Fruit fly (Drosophila melanogaster) whole organism, adult: Measurements from ENCODE around the gene CG17267.

ENCODE experiments used
- CG1620 ChIP-seq: fragments of 200-800 bp; sonication (Bioruptor generic); optimal IDR thresholded peaks from 2 replicates; lab custom pipeline; 2016; ENCODE audit warnings: missing biosample characterization, missing genetic modification characterization
- CG33017 ChIP-seq: fragments of 200-800 bp; sonication (Bioruptor generic); optimal IDR thresholded peaks from 2 replicates; lab custom pipeline; 2018; ENCODE audit warnings: missing biosample characterization, mild to moderate bottlenecking, missing genetic modification characterization, moderate library complexity
- Hr96 ChIP-seq: fragments of 200-800 bp; sonication (Bioruptor generic); optimal IDR thresholded peaks from 2 replicates; lab custom pipeline; 2016; ENCODE audit warnings: missing biosample characterization, missing genetic modification characterization

DNA sequence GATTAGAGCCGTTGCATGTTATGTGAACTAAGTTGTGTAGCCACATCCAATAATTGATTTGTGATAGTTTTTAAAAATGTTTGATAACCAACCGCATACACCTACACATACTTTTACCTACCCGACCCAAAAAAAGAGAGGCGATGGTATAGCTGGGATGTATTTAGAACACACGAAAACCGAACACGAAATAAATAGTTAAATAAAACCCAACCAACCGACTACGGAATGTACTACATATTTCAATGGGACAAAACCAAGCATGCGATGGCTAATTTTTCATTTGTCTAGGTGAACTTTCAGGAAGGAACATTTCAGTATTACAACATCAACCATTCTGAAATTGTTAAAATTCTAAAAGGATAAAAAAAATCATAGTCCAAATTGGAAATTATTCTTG is 17.5 kb upstream of the CG17267 start, which contains the start of gene Syp:
- TF ChIP-seq Hr96 (GFP tag; lab: Kevin White, UChicago): no peak
- TF ChIP-seq CG1620: no peak
- TF ChIP-seq CG33017: no peak
